Fruit fly (Drosophila melanogaster): ENCODE results near the gene Mhcl.

Mhcl gene

DNA sequence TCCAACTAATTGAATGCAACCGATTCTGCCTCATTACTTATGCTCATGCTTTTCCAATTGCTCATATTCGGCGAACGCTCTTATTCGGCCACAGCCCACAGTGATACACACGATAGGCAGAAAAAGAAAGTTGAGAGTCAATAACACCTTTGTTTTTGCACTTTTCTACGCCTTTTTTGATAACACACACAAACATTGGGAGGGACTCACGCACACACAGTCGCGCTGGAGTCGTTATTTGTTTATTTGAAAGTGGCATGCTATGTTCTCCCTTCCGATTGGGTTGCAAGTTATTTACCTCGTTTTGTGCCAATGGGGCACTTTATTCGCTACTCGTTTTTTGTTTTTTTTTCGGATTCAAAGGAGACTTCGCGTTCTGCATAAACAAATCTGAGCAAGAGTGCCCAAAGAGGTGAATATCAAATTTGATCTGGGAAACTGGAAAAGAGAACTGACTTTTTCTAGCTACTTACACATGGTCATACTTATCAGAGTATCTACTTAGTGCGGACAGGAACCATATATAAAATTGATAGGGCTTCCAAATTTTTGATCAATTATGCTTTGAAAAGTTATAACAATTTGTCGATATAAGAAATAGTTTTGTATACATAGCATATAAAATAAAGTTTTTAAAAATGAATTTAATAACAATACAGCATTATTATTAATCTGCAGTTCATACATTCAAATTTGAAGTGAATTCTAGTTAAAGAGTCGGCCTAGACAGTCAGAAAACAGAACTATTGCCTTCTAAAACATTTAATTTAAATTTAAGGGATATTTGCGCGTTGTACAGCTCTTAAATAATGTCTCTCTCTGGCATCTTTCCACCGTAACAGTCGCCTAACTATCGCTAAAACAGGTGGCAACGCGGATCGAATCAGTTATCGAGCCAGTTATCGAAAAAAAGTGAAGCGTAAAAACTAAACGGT, at the start of gene Mhcl, which contains the start of gene Akt:
Gene Mhcl, minus strand, starts transcription at position 429 of the 935 bp plus-strand sequence.
Gene Akt, plus strand, starts transcription at position 896 of the 935 bp plus-strand sequence.
- no peak for TF ChIP-seq fd59A (GFP tag; optimal IDR thresholded peaks at IDR 0.05)
- TF ChIP-seq CG6808 (GFP tag; optimal IDR thresholded peaks at IDR 0.05), result no peak
- TF ChIP-seq svp (GFP tag), result no peak
- TF ChIP-seq CG3032 (tag; optimal IDR thresholded peaks at IDR 0.05), result no peak
- peak; percentile 22 for TF ChIP-seq CG31627 (GFP tag; optimal IDR thresholded peaks at IDR 0.05)
- TF ChIP-seq CG9139 (GFP tag; optimal IDR thresholded peaks at IDR 0.05), result peak; percentile 23
- TF ChIP-seq Eip75B (GFP tag; optimal IDR thresholded peaks at IDR 0.05), result no peak
- TF ChIP-seq salr (GFP tag; optimal IDR thresholded peaks at IDR 0.05), result no peak
- no peak for TF ChIP-seq Met (GFP tag; optimal IDR thresholded peaks at IDR 0.05)
- TF ChIP-seq CG11762 (GFP tag; optimal IDR thresholded peaks at IDR 0.05; ENCODE audit: insufficient read depth), result no peak
- no peak for TF ChIP-seq CG7368 (GFP tag; optimal IDR thresholded peaks at IDR 0.05)
- peak; percentile 35 for TF ChIP-seq Blimp-1 (GFP tag; optimal IDR thresholded peaks at IDR 0.05)
- TF ChIP-seq fd85E (GFP tag; optimal IDR thresholded peaks at IDR 0.05), result no peak
- TF ChIP-seq CG15336 (GFP tag; IDR thresholded peaks at IDR 0.05), result peak; percentile 32; the same call in 1 of the 2 replicates
- no peak for TF ChIP-seq Eip93F (GFP tag; optimal IDR thresholded peaks at IDR 0.05)
- TF ChIP-seq Sox15 (GFP tag; optimal IDR thresholded peaks at IDR 0.05), result no peak
- peak; percentile 10 for TF ChIP-seq CG10631 (GFP tag; optimal IDR thresholded peaks at IDR 0.05)
- TF ChIP-seq CG11294 (GFP tag; IDR thresholded peaks at IDR 0.05), result no peak
- TF ChIP-seq CG10669 (GFP tag; optimal IDR thresholded peaks at IDR 0.05), result no peak
- peak; percentile 37; the same call in 1 of the 3 replicates for TF ChIP-seq eg (GFP tag; IDR thresholded peaks at IDR 0.05)
- TF ChIP-seq acj6 (GFP tag; optimal IDR thresholded peaks at IDR 0.05), result no peak
- TF ChIP-seq topi (GFP tag; optimal IDR thresholded peaks at IDR 0.05), result no peak
- TF ChIP-seq Hr39 (GFP tag; optimal IDR thresholded peaks at IDR 0.05), result peak; percentile 24
- no peak for TF ChIP-seq OdsH (GFP tag; optimal IDR thresholded peaks at IDR 0.05)
- TF ChIP-seq dac (GFP tag; optimal IDR thresholded peaks at IDR 0.05), result no peak
- peak; percentile 63 for TF ChIP-seq Eip78C (GFP tag)
- TF ChIP-seq pdm3 (GFP tag; optimal IDR thresholded peaks at IDR 0.05), result peak; percentile 32
- no peak for TF ChIP-seq Hr4 (GFP tag; optimal IDR thresholded peaks at IDR 0.05)
- peak; percentile 29 for TF ChIP-seq Smox (GFP tag; optimal IDR thresholded peaks at IDR 0.05)
- no peak for TF ChIP-seq Lpt (GFP tag; optimal IDR thresholded peaks at IDR 0.05)
- no peak for TF ChIP-seq CG8632 (GFP tag; optimal IDR thresholded peaks at IDR 0.05)
- TF ChIP-seq CG34406 (GFP tag; optimal IDR thresholded peaks at IDR 0.05), result no peak
- TF ChIP-seq CG3919 (GFP tag; optimal IDR thresholded peaks at IDR 0.05), result no peak
- TF ChIP-seq Ets21C (GFP tag; optimal IDR thresholded peaks at IDR 0.05), result no peak
- TF ChIP-seq CG32006 (GFP tag; optimal IDR thresholded peaks at IDR 0.05), result no peak
- no peak for TF ChIP-seq CG6792 (GFP tag; optimal IDR thresholded peaks at IDR 0.05)
- no peak for TF ChIP-seq CG16779 (tag; optimal IDR thresholded peaks at IDR 0.05)
- no peak for TF ChIP-seq Hr38 (GFP tag; optimal IDR thresholded peaks at IDR 0.05)
- no peak for TF ChIP-seq CG4318 (GFP tag; optimal IDR thresholded peaks at IDR 0.05)
- 0 out of 3 replicates have a peak, but pooled peaks have one; percentile 26 for TF ChIP-seq CG8119 (GFP tag; IDR thresholded peaks at IDR 0.05)
- TF ChIP-seq fkh (GFP tag; optimal IDR thresholded peaks at IDR 0.05), result peak; percentile 72
- TF ChIP-seq net (GFP tag; optimal IDR thresholded peaks at IDR 0.05), result no peak
- TF ChIP-seq CG11902 (GFP tag; optimal IDR thresholded peaks at IDR 0.05), result no peak
- no peak for TF ChIP-seq lz (GFP tag; optimal IDR thresholded peaks at IDR 0.05)
- no peak for TF ChIP-seq Ets96B (tag; optimal IDR thresholded peaks at IDR 0.05)
- TF ChIP-seq cyc (GFP tag; optimal IDR thresholded peaks at IDR 0.05), result peak; percentile 33
- no peak for TF ChIP-seq CG6854 (GFP tag; optimal IDR thresholded peaks at IDR 0.05)
- TF ChIP-seq ss (GFP tag; optimal IDR thresholded peaks at IDR 0.05), result peak; percentile 6 to 10
- TF ChIP-seq dsx (GFP tag; optimal IDR thresholded peaks at IDR 0.05; ENCODE audit: poor library complexity, severe bottlenecking), result no peak
- no peak for TF ChIP-seq achi (GFP tag; optimal IDR thresholded peaks at IDR 0.05)
